Fruit fly (Drosophila melanogaster) whole organism, embryonic: ENCODE measurements around the gene CG5087.

Source experiments
- Ada2b ChIP-seq: fragments of 200-800 bp; sonication (Bioruptor generic); IDR thresholded peaks from 2 replicates; pipeline ENCODE4 v1.3.6; 2022; ENCODE audit warnings: missing biosample characterization, missing genetic modification characterization
- CG1024 ChIP-seq: fragments of 200-800 bp; sonication (Bioruptor generic); IDR thresholded peaks from 2 replicates; pipeline ENCODE4 v1.3.6; 2022; ENCODE audit warnings: missing biosample characterization, missing genetic modification characterization
- CG10366 ChIP-seq: fragments of 200-800 bp; sonication (Bioruptor generic); IDR thresholded peaks from 2 replicates; pipeline ENCODE4 v1.3.6; 2022; ENCODE audit warnings: missing biosample characterization, missing genetic modification characterization
- CG11504 ChIP-seq: fragments of 200-800 bp; sonication (Bioruptor generic); optimal IDR thresholded peaks from 3 replicates; lab custom pipeline; 2019; ENCODE audit warnings: missing biosample characterization, mild to moderate bottlenecking, missing genetic modification characterization, moderate library complexity
- CG15479 ChIP-seq: fragments of 200-800 bp; sonication (Bioruptor generic); optimal IDR thresholded peaks from 3 replicates; lab custom pipeline; 2019; ENCODE audit warnings: missing biosample characterization, mild to moderate bottlenecking, missing genetic modification characterization, moderate library complexity
- CG17328 ChIP-seq: fragments of 200-800 bp; sonication (Bioruptor generic); IDR thresholded peaks from 2 replicates; pipeline ENCODE4 v1.3.6; 2022; ENCODE audit warnings: missing biosample characterization, missing genetic modification characterization
- CG1832 ChIP-seq: fragments of 200-800 bp; sonication (Bioruptor generic); optimal IDR thresholded peaks from 2 replicates; lab custom pipeline; 2017; ENCODE audit warnings: missing biosample characterization, mild to moderate bottlenecking, missing genetic modification characterization, inconsistent platforms
- CG18599 ChIP-seq: fragments of 200-800 bp; sonication (Bioruptor generic); optimal IDR thresholded peaks from 3 replicates; lab custom pipeline; 2017; ENCODE audit warnings: missing biosample characterization, missing genetic modification characterization, mild to moderate bottlenecking, moderate library complexity, missing genetic modification reagents
- CG2712 ChIP-seq: fragments of 200-800 bp; optimal IDR thresholded peaks from 3 replicates; lab custom pipeline; 2019; ENCODE audit warnings: missing biosample characterization, mild to moderate bottlenecking, missing genetic modification characterization, moderate library complexity
- CG5180 ChIP-seq: fragments of 200-800 bp; sonication (Bioruptor generic); optimal IDR thresholded peaks from 3 replicates; lab custom pipeline; 2017; ENCODE audit warnings: missing biosample characterization, missing genetic modification characterization, mild to moderate bottlenecking, moderate library complexity, missing genetic modification reagents
- CG5953 ChIP-seq: fragments of 200-800 bp; sonication (Bioruptor generic); IDR thresholded peaks from 2 replicates; pipeline ENCODE4 v1.3.6; 2022; ENCODE audit warnings: missing biosample characterization, missing genetic modification characterization
- CG7271 ChIP-seq: fragments of 200-800 bp; sonication (Bioruptor generic); optimal IDR thresholded peaks from 2 replicates; lab custom pipeline; 2018; ENCODE audit warnings: missing biosample characterization, mild to moderate bottlenecking, missing genetic modification characterization, moderate library complexity
- CG9797 ChIP-seq: fragments of 200-800 bp; sonication (Bioruptor generic); optimal IDR thresholded peaks from 3 replicates; lab custom pipeline; 2018; ENCODE audit warnings: missing biosample characterization, mild to moderate bottlenecking, missing genetic modification characterization
- CkIIα-i1 ChIP-seq: fragments of 200-800 bp; sonication (Bioruptor generic); IDR thresholded peaks from 2 replicates; pipeline ENCODE4 v1.3.6; 2022; ENCODE audit warnings: missing biosample characterization, missing genetic modification characterization
- Eip74EF ChIP-seq, 2 experiments: fragments of 200-800 bp in 1 of 2; fragments of >200 bp in 1 of 2; sonication (Bioruptor generic) in 1 of 2; optimal IDR thresholded peaks; 2 replicates each; lab custom pipeline; 2017 to 2019; ENCODE audit warnings: missing biosample characterization in 2 of 2, missing genetic modification characterization in 2 of 2, mild to moderate bottlenecking in 1 of 2, moderate library complexity in 1 of 2
- Ets65A ChIP-seq: fragments of 200-800 bp; sonication (Bioruptor generic); peaks from one replicate; lab custom pipeline; 2016; ENCODE audit warnings: missing biosample characterization, missing genetic modification characterization
- Hey ChIP-seq: fragments of 200-800 bp; sonication (Bioruptor generic); optimal IDR thresholded peaks from 3 replicates; lab custom pipeline; 2018; ENCODE audit warnings: missing biosample characterization, mild to moderate bottlenecking, missing genetic modification characterization
- Kr ChIP-seq: fragments of 200-800 bp; sonication (Bioruptor generic); optimal IDR thresholded peaks from 2 replicates; lab custom pipeline; 2017; ENCODE audit warnings: missing biosample characterization, mild to moderate bottlenecking, missing genetic modification characterization
- Med ChIP-seq: fragments of 200-800 bp; sonication (Bioruptor generic); peaks from one replicate; lab custom pipeline; 2016; ENCODE audit warnings: missing biosample characterization, missing genetic modification characterization, mild to moderate bottlenecking, inconsistent platforms, moderate library complexity
- Ravus ChIP-seq: fragments of 200-800 bp; sonication (Bioruptor generic); IDR thresholded peaks from 2 replicates; pipeline ENCODE4 v1.3.6; 2022; ENCODE audit warnings: missing biosample characterization, missing genetic modification characterization
- Scr ChIP-seq: fragments of 200-800 bp; sonication (Bioruptor generic); IDR thresholded peaks from 2 replicates; pipeline ENCODE4 v1.3.6; 2022; ENCODE audit warnings: missing biosample characterization, missing genetic modification characterization; ENCODE audit not compliant: partially characterized antibody
- Side ChIP-seq: fragments of 200-800 bp; sonication (Bioruptor generic); optimal IDR thresholded peaks from 2 replicates; lab custom pipeline; 2016; ENCODE audit warnings: missing biosample characterization, missing genetic modification characterization
- Sox100B ChIP-seq: fragments of 200-800 bp; sonication (Bioruptor generic); optimal IDR thresholded peaks from 3 replicates; lab custom pipeline; 2018; ENCODE audit warnings: missing biosample characterization, mild to moderate bottlenecking, missing genetic modification characterization
- Sry-δ ChIP-seq: fragments of 200-800 bp; sonication (Bioruptor generic); optimal IDR thresholded peaks from 2 replicates; lab custom pipeline; 2016; ENCODE audit warnings: missing biosample characterization, missing genetic modification characterization
- Ssrp ChIP-seq: fragments of 200-800 bp; sonication (Bioruptor generic); optimal IDR thresholded peaks from 2 replicates; lab custom pipeline; 2018; ENCODE audit warnings: missing biosample characterization, mild to moderate bottlenecking, missing genetic modification characterization, moderate library complexity
- abd-A ChIP-seq: fragments of 200-800 bp; sonication (Bioruptor generic); optimal IDR thresholded peaks from 3 replicates; lab custom pipeline; 2019; ENCODE audit warnings: missing biosample characterization, mild to moderate bottlenecking, missing genetic modification characterization, moderate library complexity
- aop ChIP-seq: fragments of 200-800 bp; sonication (Bioruptor generic); IDR thresholded peaks from 2 replicates; pipeline ENCODE4 v1.3.6; 2022; ENCODE audit warnings: missing biosample characterization, missing genetic modification characterization
- bab2 ChIP-seq: fragments of 200-800 bp; sonication (Bioruptor generic); optimal IDR thresholded peaks from 2 replicates; lab custom pipeline; 2016; ENCODE audit warnings: missing biosample characterization, missing genetic modification characterization
- bowl ChIP-seq: fragments of 200-800 bp; sonication (Bioruptor generic); IDR thresholded peaks from 2 replicates; pipeline ENCODE4 v1.3.6; 2022; ENCODE audit warnings: missing biosample characterization, missing genetic modification characterization
- cad ChIP-seq: fragments of >200 bp; optimal IDR thresholded peaks from 2 replicates; lab custom pipeline; 2017; ENCODE audit warnings: missing biosample characterization, missing genetic modification characterization
- chn ChIP-seq: fragments of 200-800 bp; sonication (Bioruptor generic); optimal IDR thresholded peaks from 2 replicates; lab custom pipeline; 2016; ENCODE audit warnings: missing biosample characterization, missing genetic modification characterization
- eve ChIP-seq, 2 experiments: fragments of >200 bp; optimal IDR thresholded peaks; 2 replicates each; lab custom pipeline; 2017; ENCODE audit warnings: missing biosample characterization in 2 of 2, missing genetic modification characterization in 2 of 2
- fu2 ChIP-seq: fragments of 200-800 bp; sonication (Bioruptor generic); optimal IDR thresholded peaks from 2 replicates; lab custom pipeline; 2016; ENCODE audit warnings: missing biosample characterization, missing genetic modification characterization
- hkb ChIP-seq, 2 experiments: fragments of 200-800 bp in 1 of 2; fragments of >200 bp in 1 of 2; sonication (Bioruptor generic) in 1 of 2; IDR thresholded peaks in 1 of 2; optimal IDR thresholded peaks in 1 of 2; 2 replicates each; pipeline versions ENCODE4 v1.3.6 to Lab custom; 2017 to 2022; ENCODE audit warnings: missing biosample characterization in 1 of 2, missing genetic modification characterization in 1 of 2
- inv ChIP-seq: fragments of 200-800 bp; sonication (Bioruptor generic); IDR thresholded peaks from 2 replicates; pipeline ENCODE4 v1.3.6; 2022; ENCODE audit warnings: missing biosample characterization, missing genetic modification characterization; ENCODE audit not compliant: partially characterized antibody
- jumu ChIP-seq: fragments of 200-800 bp; sonication (Bioruptor generic); optimal IDR thresholded peaks from 3 replicates; lab custom pipeline; 2016; ENCODE audit warnings: missing biosample characterization, missing genetic modification characterization
- nau ChIP-seq: fragments of 200-800 bp; sonication (Bioruptor generic); optimal IDR thresholded peaks from 3 replicates; lab custom pipeline; 2017; ENCODE audit warnings: missing biosample characterization, mild to moderate bottlenecking, missing genetic modification characterization, missing genetic modification reagents
- otp ChIP-seq: fragments of 200-800 bp; sonication (Bioruptor generic); IDR thresholded peaks from 3 replicates; pipeline ENCODE4, ENCODE4 v1.3.6; 2022; ENCODE audit warnings: missing biosample characterization, missing genetic modification characterization
- pan ChIP-seq, 4 experiments: fragments of >200 bp in 3 of 4; fragments of 200-800 bp in 1 of 4; sonication (Bioruptor generic) in 1 of 4; optimal IDR thresholded peaks in 3 of 4; IDR thresholded peaks in 1 of 4; 2 replicates each; pipeline versions ENCODE4 v1.3.6 to Lab custom; 2017 to 2022; ENCODE audit warnings: missing biosample characterization in 2 of 4, missing genetic modification characterization in 2 of 4, mixed read lengths in 1 of 4
- ro ChIP-seq: fragments of 200-800 bp; sonication (Bioruptor generic); IDR thresholded peaks from 2 replicates; pipeline ENCODE4 v1.3.6; 2022; ENCODE audit warnings: missing biosample characterization, missing genetic modification characterization
- sc ChIP-seq, 3 experiments: fragments of >200 bp in 2 of 3; fragments of 200-800 bp in 1 of 3; sonication (Bioruptor generic) in 1 of 3; optimal IDR thresholded peaks; 2 replicates in 2 of 3; 3 replicates in 1 of 3; lab custom pipeline; 2017; ENCODE audit warnings: mild to moderate bottlenecking in 1 of 3, missing biosample characterization in 1 of 3, missing genetic modification characterization in 1 of 3, missing genetic modification reagents in 1 of 3
- tll ChIP-seq, 2 experiments: fragments of 200-800 bp in 1 of 2; fragments of >200 bp in 1 of 2; sonication (Bioruptor generic) in 1 of 2; optimal IDR thresholded peaks; 2 replicates each; lab custom pipeline; 2017 to 2019; ENCODE audit warnings: missing biosample characterization in 2 of 2, missing genetic modification characterization in 2 of 2, mild to moderate bottlenecking in 1 of 2, moderate library complexity in 1 of 2
- trem ChIP-seq: fragments of 200-800 bp; optimal IDR thresholded peaks from 3 replicates; lab custom pipeline; 2019; ENCODE audit warnings: missing biosample characterization, mild to moderate bottlenecking, missing genetic modification characterization, moderate library complexity
- twi ChIP-seq: fragments of 200-800 bp; optimal IDR thresholded peaks from 2 replicates; lab custom pipeline; 2019; ENCODE audit warnings: missing biosample characterization, mild to moderate bottlenecking, missing genetic modification characterization, moderate library complexity
- wek ChIP-seq: fragments of 200-800 bp; sonication (Bioruptor generic); optimal IDR thresholded peaks from 3 replicates; lab custom pipeline; 2018; ENCODE audit warnings: missing biosample characterization, mild to moderate bottlenecking, missing genetic modification characterization, moderate library complexity
- zen ChIP-seq: fragments of 200-800 bp; sonication (Bioruptor generic); optimal IDR thresholded peaks from 3 replicates; lab custom pipeline; 2018; ENCODE audit warnings: missing biosample characterization, mild to moderate bottlenecking, missing genetic modification characterization, moderate library complexity

Gene CG5087

DNA sequence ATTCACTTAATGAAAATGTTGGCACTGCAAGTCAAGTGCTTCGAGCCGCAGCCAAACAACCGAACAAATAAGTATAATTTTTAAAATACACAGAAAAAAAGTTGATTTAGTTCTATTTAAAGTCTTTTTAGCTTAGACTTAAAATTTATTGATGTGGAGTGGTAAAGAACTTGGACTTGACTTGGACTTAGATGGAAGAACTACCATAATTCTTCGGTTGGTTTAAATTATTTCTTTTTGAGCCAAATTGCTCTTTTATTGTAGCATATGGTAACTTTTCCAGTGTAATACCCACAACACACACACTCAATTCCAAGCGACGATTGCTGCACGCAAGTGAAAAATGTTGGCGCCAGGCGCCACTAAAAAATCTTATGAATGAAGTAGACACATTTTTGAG, 30.1 kb downstream of the CG5087 start (continued):
- TF ChIP-seq CG1024 (peak; percentile 30; the same call in 1 of the 2 replicates), Scr (GFP tag; lab: Robert Waterston, UW) (no peak), pan (optimal IDR thresholded peaks at IDR 0.05; lab: Kevin White, UChicago) (no peak), pan (GFP tag; optimal IDR thresholded peaks at IDR 0.05 in 1 of 2, IDR thresholded peaks at IDR 0.05 in 1 of 2) (peak in 1 of 2 experiments; percentile 47), bab2 (peak; percentile 51)
- TF ChIP-seq, all 482 proteins: peak for 147

DNA sequence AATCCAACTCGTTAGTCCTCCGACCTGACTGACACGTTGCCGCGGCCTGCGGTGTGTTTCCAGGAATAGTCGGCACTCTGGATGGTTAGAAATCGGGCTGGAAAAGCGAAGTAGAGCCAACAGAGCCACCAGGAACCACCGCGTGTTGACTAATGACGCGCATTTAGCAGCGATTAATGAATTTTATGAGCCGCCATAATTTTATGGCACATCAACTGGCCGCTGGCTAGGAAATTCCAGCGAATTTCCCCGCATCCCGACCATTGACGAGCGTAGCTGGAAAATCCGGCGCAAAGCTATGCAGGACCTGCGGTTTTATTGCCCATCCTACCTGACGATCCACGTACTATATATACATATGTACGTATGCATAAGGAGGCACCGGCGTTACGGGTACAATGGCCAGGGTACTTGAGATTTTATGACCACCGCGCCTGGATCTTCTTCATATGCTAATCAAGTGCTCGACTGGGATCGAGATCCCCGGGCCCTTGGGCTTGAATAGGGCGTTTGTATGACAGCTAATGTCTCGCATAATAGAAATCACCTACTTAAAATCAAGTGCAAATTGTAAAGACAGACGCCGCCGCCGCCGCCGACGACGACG, 31.3 kb downstream of the CG5087 start:
- no peak for TF ChIP-seq Hey (tag; lab: Kevin White, UChicago)
- TF ChIP-seq cad (GFP tag; lab: Kevin White, UChicago): peak; percentile 99
- peak; percentile 87 for TF ChIP-seq CG7271
- TF ChIP-seq tll (GFP tag; optimal IDR thresholded peaks at IDR 0.05; lab: Kevin White, UChicago): peak in 1 of 2 experiments; percentile 98
- TF ChIP-seq ro (GFP tag; lab: Robert Waterston, UW): no peak
- TF ChIP-seq Med (GFP tag; lab: Kevin White, UChicago): peak; percentile 48
- peak; percentile 42 for TF ChIP-seq twi (tag; lab: Kevin White, UChicago)
- no peak for TF ChIP-seq CG5953
- peak; percentile 55 for TF ChIP-seq CG15479 (GFP tag; lab: Kevin White, UChicago)
- no peak for TF ChIP-seq hkb (optimal IDR thresholded peaks at IDR 0.05; lab: Kevin White, UChicago)
- no peak for TF ChIP-seq hkb (GFP tag; IDR thresholded peaks at IDR 0.05; lab: Robert Waterston, UW)
- no peak for TF ChIP-seq chn (GFP tag; lab: Kevin White, UChicago)
- TF ChIP-seq zen: peak; percentile 99
- TF ChIP-seq Ets65A (GFP tag; lab: Kevin White, UChicago): peak; percentile 57
- TF ChIP-seq Kr: peak; percentile 50
- no peak for TF ChIP-seq sc (optimal IDR thresholded peaks at IDR 0.05; lab: Kevin White, UChicago)
- TF ChIP-seq sc (GFP tag; optimal IDR thresholded peaks at IDR 0.05; lab: Kevin White, UChicago): no peak
- TF ChIP-seq jumu: no peak

DNA sequence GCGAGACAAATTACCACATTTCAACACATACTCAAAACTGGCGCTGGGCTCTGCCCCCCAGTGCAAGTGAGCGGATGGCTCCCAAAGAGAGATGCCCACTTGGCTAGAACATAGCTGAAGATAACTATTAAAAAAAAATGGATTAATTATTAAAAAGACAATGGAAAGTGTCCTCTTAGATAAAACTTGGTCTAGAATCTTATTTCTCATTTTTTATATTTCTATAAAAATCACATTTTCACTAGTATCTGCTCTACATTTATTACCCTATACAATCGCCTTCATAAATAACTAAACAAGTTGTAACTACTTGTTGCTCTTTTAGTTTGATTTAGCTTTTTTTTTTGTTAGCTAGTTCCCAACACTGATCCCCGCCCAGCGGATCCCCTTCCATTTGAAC, 34.9 kb downstream of the CG5087 start:
- no peak for TF ChIP-seq CG1832 (GFP tag; lab: Kevin White, UChicago)
- TF ChIP-seq Ssrp: peak; percentile 33
- peak; percentile 60 for TF ChIP-seq CG11504 (tag; lab: Kevin White, UChicago)
- TF ChIP-seq abd-A: no peak
- no peak for TF ChIP-seq CG10366
- TF ChIP-seq CG9797 (GFP tag; lab: Kevin White, UChicago): no peak
- peak in 1 of 2 experiments; percentile 56 for TF ChIP-seq eve (GFP tag; optimal IDR thresholded peaks at IDR 0.05; lab: Kevin White, UChicago)
- no peak for TF ChIP-seq bowl (GFP tag; lab: Robert Waterston, UW)
- TF ChIP-seq sc (optimal IDR thresholded peaks at IDR 0.05; lab: Kevin White, UChicago): no peak
- TF ChIP-seq sc (GFP tag; optimal IDR thresholded peaks at IDR 0.05; lab: Kevin White, UChicago): peak; percentile 34
- TF ChIP-seq Ravus (GFP tag; lab: Robert Waterston, UW): no peak
- no peak for TF ChIP-seq inv
- TF ChIP-seq wek (GFP tag; lab: Kevin White, UChicago): no peak
- no peak for TF ChIP-seq Eip74EF (GFP tag; optimal IDR thresholded peaks at IDR 0.05; lab: Kevin White, UChicago)
- TF ChIP-seq fu2 (GFP tag; lab: Kevin White, UChicago): no peak
- no peak for TF ChIP-seq trem (tag; lab: Kevin White, UChicago)
- TF ChIP-seq CkIIα-i1: no peak
- no peak for TF ChIP-seq CG17328 (GFP tag; lab: Robert Waterston, UW)
- TF ChIP-seq otp: no peak
- TF ChIP-seq nau: no peak
- no peak for TF ChIP-seq CG18599 (GFP tag; lab: Kevin White, UChicago)
- TF ChIP-seq Ada2b (GFP tag; lab: Robert Waterston, UW): no peak
- no peak for TF ChIP-seq Side (GFP tag; lab: Kevin White, UChicago)
- peak; percentile 34 for TF ChIP-seq CG2712
- peak; percentile 29 for TF ChIP-seq Sox100B (GFP tag; lab: Kevin White, UChicago)
- no peak for TF ChIP-seq aop (GFP tag; lab: Robert Waterston, UW)
- TF ChIP-seq CG5180 (GFP tag; lab: Kevin White, UChicago): no peak
- TF ChIP-seq Sry-δ (GFP tag; lab: Kevin White, UChicago): no peak
